Worm (Caenorhabditis elegans): ENCODE measurements around the gene F54D10.4.

DNA sequence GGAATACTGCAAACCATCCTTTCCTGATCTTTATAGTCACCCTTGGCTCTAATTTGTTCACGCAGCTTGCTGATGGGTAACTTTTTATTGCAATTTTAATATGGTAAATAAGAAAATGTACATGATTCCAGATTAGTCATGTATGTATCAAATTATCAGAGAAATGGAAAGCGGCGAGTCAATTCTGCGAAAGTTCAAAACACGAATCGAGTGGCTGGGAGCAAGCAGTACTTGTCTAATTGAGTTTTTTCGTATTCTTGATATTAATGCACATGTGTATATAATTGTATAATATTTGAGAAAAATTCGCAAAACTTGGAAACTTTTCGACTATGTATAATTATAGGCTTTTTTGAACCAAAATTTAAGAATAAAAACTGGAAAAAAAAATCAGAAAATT is 47.9 kb downstream of the F54D10.4 start, which contains the start of gene T24E12.12:
- TF ChIP-seq flt-1 (GFP tag; IDR thresholded peaks at IDR 0.05) (no peak), ama-1 (optimal IDR thresholded peaks at IDR 0.05) (no peak), tra-4 (tag; optimal IDR thresholded peaks at IDR 0.05) (no peak), ceh-13 (GFP tag; optimal IDR thresholded peaks at IDR 0.05) (no peak), pes-1 (GFP tag; IDR thresholded peaks at IDR 0.05) (no peak), B0310.2 (tag; optimal IDR thresholded peaks at IDR 0.05) (no peak), ets-7 (tag; optimal IDR thresholded peaks at IDR 0.05) (no peak), hmg-4 (GFP tag; optimal IDR thresholded peaks at IDR 0.05) (no peak), sea-1 (GFP tag; conservative IDR thresholded peaks at IDR 0.05) (no peak), scrt-1 (GFP tag; IDR thresholded peaks at IDR 0.05) (no peak), aly-1 (tag; optimal IDR thresholded peaks at IDR 0.05) (no peak)

Data from whole organism, early embryonic.